Fruit fly (Drosophila melanogaster) Kc167 (cell line): Measurements from ENCODE around the gene Sfp24Bd.

Experiments used
- Myc ChIP-seq: fragments of >200 bp; optimal IDR thresholded peaks from 2 replicates; lab custom pipeline; 2017; ENCODE audit warnings: missing external identifiers
- Sin3A ChIP-seq: fragments of >200 bp; optimal IDR thresholded peaks from 2 replicates; lab custom pipeline; 2018; ENCODE audit warnings: missing external identifiers
- insv ChIP-seq: fragments of >200 bp; optimal IDR thresholded peaks from 3 replicates; lab custom pipeline; 2018; ENCODE audit warnings: missing external identifiers
- psq ChIP-seq: fragments of >200 bp; optimal IDR thresholded peaks from 2 replicates; lab custom pipeline; 2017; ENCODE audit warnings: missing external identifiers
- ttk ChIP-seq: sonication (Bioruptor generic); optimal IDR thresholded peaks from 2 replicates; lab custom pipeline; 2017; ENCODE audit warnings: missing external identifiers

dm6 chr2L:3646041-3646440 lies 22.9 kb downstream of the Sfp24Bd start:
- no peak for TF ChIP-seq psq
- no peak for TF ChIP-seq Myc (lab: Kevin White, UChicago)
- TF ChIP-seq insv (lab: Kevin White, UChicago) = no peak
- no peak for TF ChIP-seq Sin3A (lab: Kevin White, UChicago)
- TF ChIP-seq ttk (lab: Kevin White, UChicago) = no peak
